Fruit fly (Drosophila melanogaster): Measurements from ENCODE around the gene Mybbp1A.

The Mybbp1A gene

DNA sequence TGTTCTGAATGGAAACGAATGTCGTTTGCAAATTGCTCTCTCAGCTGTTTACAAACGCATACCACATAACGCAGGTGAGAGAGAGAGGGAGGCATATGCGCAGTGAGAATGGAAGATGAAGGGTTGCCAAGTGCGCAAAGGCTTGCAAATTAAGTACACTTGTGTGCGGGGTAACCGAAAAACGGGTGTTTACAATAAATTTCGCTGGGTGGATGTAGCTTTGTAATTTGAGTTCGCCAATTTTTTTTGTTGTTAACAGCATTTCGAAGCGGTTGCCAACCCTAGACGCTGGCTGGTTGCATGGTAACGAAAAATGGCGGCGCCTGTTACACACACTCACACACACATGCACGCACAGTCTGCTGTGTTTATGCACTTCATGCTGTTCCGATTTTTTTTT, 25.4 kb downstream of the Mybbp1A start (continued):
- TF ChIP-seq CG32264 (GFP tag; optimal IDR thresholded peaks at IDR 0.05): peak; percentile 91
- TF ChIP-seq Jra (GFP tag; optimal IDR thresholded peaks at IDR 0.05): peak; percentile 93
- TF ChIP-seq Rel (GFP tag; optimal IDR thresholded peaks at IDR 0.05): peak; percentile 95
- peak; percentile 94 for TF ChIP-seq Rel (tag; optimal IDR thresholded peaks at IDR 0.05)
- TF ChIP-seq Sp1 (GFP tag; optimal IDR thresholded peaks at IDR 0.05): peak; percentile 97
- peak; percentile 98 for TF ChIP-seq h (GFP tag; optimal IDR thresholded peaks at IDR 0.05)
- TF ChIP-seq fru (GFP tag; optimal IDR thresholded peaks at IDR 0.05): peak; percentile 97

DNA sequence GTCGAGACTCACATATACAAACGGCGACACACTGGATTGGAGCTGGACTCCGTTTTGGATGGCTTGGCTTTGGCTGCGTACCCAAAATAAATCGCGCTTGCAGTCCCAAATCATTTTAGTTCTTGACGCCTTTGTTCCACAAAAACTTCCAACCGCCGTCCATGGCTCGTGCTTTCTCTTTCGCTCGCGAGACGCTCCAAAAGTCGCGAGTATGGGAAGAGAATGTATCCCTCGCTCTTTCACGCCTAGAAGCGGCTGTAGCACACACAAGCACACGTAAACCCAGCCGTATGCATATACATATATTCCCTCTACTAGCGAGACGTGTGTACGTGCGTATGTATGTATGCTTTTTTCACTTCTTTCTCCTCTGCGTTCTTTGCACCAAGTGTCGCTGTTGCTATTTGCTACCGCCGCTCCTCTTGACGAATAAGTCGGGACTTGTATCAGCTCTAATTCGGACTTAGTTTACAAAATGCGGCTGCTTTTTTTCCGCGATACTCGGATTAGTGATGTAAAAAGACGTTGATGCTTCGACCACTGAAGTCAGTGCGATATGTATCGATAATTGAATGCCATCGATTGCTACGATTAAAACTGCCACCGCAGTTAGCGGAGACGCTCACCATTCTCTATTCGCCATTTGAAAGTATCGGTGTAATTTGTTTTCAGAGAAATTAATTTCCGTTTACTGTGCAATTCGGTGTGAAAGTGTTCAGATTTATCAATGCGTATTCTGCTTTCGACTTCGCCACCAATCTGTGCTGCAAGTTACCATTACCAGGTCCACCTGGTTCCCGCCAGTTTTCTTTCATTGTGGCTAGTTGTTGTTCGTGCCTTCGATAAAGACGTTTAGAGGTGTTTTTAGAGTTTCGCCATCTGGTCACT, 26.2 kb downstream of the Mybbp1A start, which contains the start of the genes Hmt4-20 and SkpA:
TSS of gene Hmt4-20 (minus strand) at position 542 of the 888 bp plus-strand sequence.
TSS of gene SkpA (plus strand) at position 623 of the 888 bp plus-strand sequence.
- TF ChIP-seq Hr83 (GFP tag; optimal IDR thresholded peaks at IDR 0.05; ENCODE audit: poor library complexity, severe bottlenecking) (peak; percentile 11), CG32264 (GFP tag; optimal IDR thresholded peaks at IDR 0.05) (no peak), Myc (optimal IDR thresholded peaks at IDR 0.05) (peak; percentile 59), dl (GFP tag; optimal IDR thresholded peaks at IDR 0.05; ENCODE audit: insufficient read depth in 1 of 2, partially characterized antibody in 2 of 2) (peak in 1 of 2 experiments; percentile 53), HLH106 (tag; optimal IDR thresholded peaks at IDR 0.05) (peak; percentile 9), Dif (GFP tag; optimal IDR thresholded peaks at IDR 0.05; ENCODE audit: partially characterized antibody) (peak; percentile 18), Jra (GFP tag; optimal IDR thresholded peaks at IDR 0.05) (no peak), OdsH (GFP tag; optimal IDR thresholded peaks at IDR 0.05) (no peak), Dfd (GFP tag; optimal IDR thresholded peaks at IDR 0.05) (no peak)

DNA sequence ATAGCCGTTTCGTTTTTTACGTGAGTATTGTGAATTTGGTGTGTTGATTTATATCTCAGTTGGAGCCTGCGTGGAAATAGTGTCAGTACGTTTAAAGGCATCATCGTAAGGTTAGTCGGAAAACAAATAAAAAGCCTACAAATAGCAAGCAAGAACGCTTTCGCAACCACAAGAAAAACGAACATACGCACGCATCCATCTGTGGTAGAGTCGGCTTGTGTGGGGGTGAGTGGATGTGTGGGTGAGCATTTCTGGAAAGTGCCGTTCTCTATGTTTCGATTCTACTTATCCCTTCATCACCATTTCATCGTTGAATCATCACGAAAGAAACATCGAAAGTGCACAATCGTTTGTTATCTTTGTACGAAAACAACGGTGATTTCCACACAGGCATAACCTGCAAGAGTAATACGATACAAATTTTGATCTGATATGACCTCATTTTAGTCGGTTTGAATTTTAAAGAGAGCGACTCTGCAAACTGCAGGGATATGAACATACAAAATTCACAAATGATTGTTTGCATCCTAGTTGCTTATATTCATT, 26.9 kb downstream of the Mybbp1A start:
- TF ChIP-seq Jra (GFP tag; optimal IDR thresholded peaks at IDR 0.05): no peak
- no peak for TF ChIP-seq Rel (GFP tag; optimal IDR thresholded peaks at IDR 0.05)
- peak; percentile 90 for TF ChIP-seq Rel (tag; optimal IDR thresholded peaks at IDR 0.05)

DNA sequence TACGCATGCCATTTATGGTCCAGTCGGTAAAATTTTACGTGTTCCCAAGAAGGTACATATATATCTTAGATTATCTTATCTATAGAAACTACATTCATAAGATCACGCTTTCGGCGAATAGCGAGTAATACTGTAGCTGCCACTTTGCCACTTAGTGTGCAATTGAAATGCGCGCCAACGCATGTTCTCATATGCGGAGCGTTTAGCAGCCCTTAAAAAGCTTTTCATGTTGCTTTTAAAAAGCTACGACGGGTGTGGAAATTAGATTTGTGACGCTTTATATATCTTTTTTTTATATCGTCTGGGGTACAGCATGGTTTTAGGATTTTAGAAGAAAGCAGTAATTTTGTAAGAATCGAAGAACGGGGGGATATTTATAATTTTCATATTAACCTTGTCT, 28.4 kb downstream of the Mybbp1A start:
- no peak for TF ChIP-seq brk (GFP tag; optimal IDR thresholded peaks at IDR 0.05)
- TF ChIP-seq Jra (GFP tag; optimal IDR thresholded peaks at IDR 0.05): no peak
- TF ChIP-seq N (GFP tag; optimal IDR thresholded peaks at IDR 0.05): no peak
- no peak for TF ChIP-seq ey (GFP tag; optimal IDR thresholded peaks at IDR 0.05)
- TF ChIP-seq Myc (optimal IDR thresholded peaks at IDR 0.05): peak; percentile 20
- TF ChIP-seq sv (GFP tag; optimal IDR thresholded peaks at IDR 0.05): no peak
- TF ChIP-seq dmrt93B (GFP tag; optimal IDR thresholded peaks at IDR 0.05): no peak
- TF ChIP-seq foxo (GFP tag; optimal IDR thresholded peaks at IDR 0.05): no peak

DNA sequence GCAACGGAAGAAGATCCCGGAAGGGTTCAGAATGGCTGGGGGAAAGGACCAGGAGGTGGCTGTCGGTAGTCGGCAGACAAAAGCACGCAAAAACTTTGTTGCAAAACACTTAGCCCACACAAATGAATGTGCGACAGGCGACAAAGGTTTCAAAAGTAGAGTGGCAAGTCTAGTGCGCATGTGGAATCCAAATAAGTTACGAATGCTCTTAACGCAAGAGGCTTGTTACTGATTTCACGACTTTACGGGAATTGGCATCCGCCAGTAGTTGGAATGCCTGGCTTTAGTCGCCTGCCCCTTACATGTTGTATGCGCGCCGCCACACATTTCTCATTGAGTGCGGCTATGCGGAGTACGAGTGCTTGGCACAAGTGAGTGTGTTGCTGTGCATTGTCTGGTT, 48.9 kb downstream of the Mybbp1A start:
- TF ChIP-seq dmrt93B (GFP tag; optimal IDR thresholded peaks at IDR 0.05): no peak
- peak; percentile 2 for TF ChIP-seq h (GFP tag; optimal IDR thresholded peaks at IDR 0.05)
- peak; percentile 9 for TF ChIP-seq ey (GFP tag; optimal IDR thresholded peaks at IDR 0.05)
- TF ChIP-seq rgr (GFP tag; optimal IDR thresholded peaks at IDR 0.05): peak; percentile 8
- TF ChIP-seq br (GFP tag; optimal IDR thresholded peaks at IDR 0.05): no peak
- TF ChIP-seq brk (GFP tag; optimal IDR thresholded peaks at IDR 0.05): no peak
- TF ChIP-seq usp (GFP tag; optimal IDR thresholded peaks at IDR 0.05): no peak
- no peak for TF ChIP-seq woc (GFP tag; optimal IDR thresholded peaks at IDR 0.05)
- TF ChIP-seq foxo (GFP tag; optimal IDR thresholded peaks at IDR 0.05): peak in 1 of 2 experiments; percentile 46

All from whole organism, wandering third instar larva.